Worm (Caenorhabditis elegans) whole organism, L4 larva: Measurements from ENCODE around the gene F59A7.5.

Experiments used
- dpl-1 ChIP-seq: fragments of 150-350 bp; optimal IDR thresholded peaks from 2 replicates; lab custom pipeline; 2014; ENCODE audit warnings: missing biosample characterization, missing genetic modification reagents, missing genetic modification characterization
- fkh-10 ChIP-seq: fragments of 150-350 bp; optimal IDR thresholded peaks from 2 replicates; lab custom pipeline; 2014; ENCODE audit warnings: missing biosample characterization, missing genetic modification reagents, missing genetic modification characterization
- lin-13 ChIP-seq: fragments of 150-350 bp; optimal IDR thresholded peaks from 2 replicates; lab custom pipeline; 2014; ENCODE audit warnings: missing biosample characterization, missing genetic modification reagents, missing genetic modification characterization
- lin-39 ChIP-seq: fragments of 150-350 bp; optimal IDR thresholded peaks from 2 replicates; lab custom pipeline; 2014; ENCODE audit warnings: missing biosample characterization, missing genetic modification reagents, missing genetic modification characterization
- lir-3 ChIP-seq: sonication (generic microtip); optimal IDR thresholded peaks from 2 replicates; lab custom pipeline; 2016; ENCODE audit warnings: mild to moderate bottlenecking, missing genetic modification characterization, missing compliant biosample characterization
- nhr-28 ChIP-seq: fragments of 150-350 bp; optimal IDR thresholded peaks from 2 replicates; lab custom pipeline; 2014; ENCODE audit warnings: missing biosample characterization, missing genetic modification characterization
- nhr-76 ChIP-seq: fragments of 150-350 bp; optimal IDR thresholded peaks from 2 replicates; lab custom pipeline; 2014; ENCODE audit warnings: missing biosample characterization, missing genetic modification characterization
- pha-4 ChIP-seq, 2 experiments: fragments of 150-350 bp in 1 of 2; fragments of 200-800 bp in 1 of 2; sonication (Bioruptor generic) in 1 of 2; IDR thresholded peaks in 1 of 2; optimal IDR thresholded peaks in 1 of 2; 2 replicates each; pipeline versions ENCODE4 v1.3.6 to Lab custom; 2014 to 2022; ENCODE audit warnings: missing genetic modification characterization in 2 of 2, missing genetic modification reagents in 2 of 2, missing biosample characterization in 1 of 2, missing compliant biosample characterization in 1 of 2
- pqm-1 ChIP-seq: sonication (generic microtip); optimal IDR thresholded peaks from 2 replicates; lab custom pipeline; 2017; ENCODE audit warnings: missing biosample characterization, missing genetic modification characterization
- skn-1 ChIP-seq: fragments of 150-350 bp; optimal IDR thresholded peaks from 2 replicates; lab custom pipeline; 2014; ENCODE audit warnings: missing biosample characterization, missing genetic modification characterization
- snpc-4 ChIP-seq: fragments of 150-350 bp; optimal IDR thresholded peaks from 2 replicates; lab custom pipeline; 2014; ENCODE audit warnings: missing biosample characterization, missing genetic modification characterization
- spr-1 ChIP-seq: sonication (generic microtip); optimal IDR thresholded peaks from 2 replicates; lab custom pipeline; 2016; ENCODE audit warnings: mild to moderate bottlenecking, missing genetic modification characterization, missing compliant biosample characterization
- tag-97 ChIP-seq: fragments of 200-800 bp; sonication (Bioruptor generic); IDR thresholded peaks from 2 replicates; pipeline ENCODE4 v1.3.6; 2022; ENCODE audit warnings: missing genetic modification characterization, missing compliant biosample characterization
- unc-62 ChIP-seq, 3 experiments: fragments of 150-350 bp in 1 of 3; sonication (generic microtip); optimal IDR thresholded peaks in 2 of 3; peaks in 1 of 3; 1 replicate in 1 of 3; 2 replicates in 2 of 3; lab custom pipeline; 2014 to 2017; ENCODE audit warnings: missing biosample characterization in 3 of 3, missing genetic modification characterization in 3 of 3, missing genetic modification reagents in 3 of 3, missing genotype in 1 of 3

- TF ChIP-seq pqm-1 (tag; lab: Kevin White, UChicago) (no peak), spr-1 (no peak), snpc-4 (tag; lab: Kevin White, UChicago) (no peak), unc-62 (GFP tag; optimal IDR thresholded peaks at IDR 0.05 in 1 of 2; lab: Kevin White, UChicago) (no peak), unc-62 (tag; optimal IDR thresholded peaks at IDR 0.05; lab: Kevin White, UChicago) (no peak), nhr-28 (tag; lab: Kevin White, UChicago) (peak; percentile 72), pha-4 (GFP tag; IDR thresholded peaks at IDR 0.05; lab: Robert Waterston, UW) (no peak), pha-4 (tag; optimal IDR thresholded peaks at IDR 0.05; lab: Kevin White, UChicago) (no peak), dpl-1 (GFP tag; lab: Kevin White, UChicago) (no peak), fkh-10 (GFP tag; lab: Kevin White, UChicago) (no peak), tag-97 (no peak), lir-3 (no peak), lin-13 (GFP tag; lab: Kevin White, UChicago) (no peak), lin-39 (no peak), skn-1 (tag; lab: Kevin White, UChicago) (no peak), nhr-76 (no peak)
Measured at ce11 chrV:2054254-2054653, 31.8 kb downstream of the F59A7.5 start.
